Worm (Caenorhabditis elegans) whole organism, L3 larva: ENCODE data around the gene elt-7.

Experiments used
- R02D3.7 ChIP-seq: fragments of 150-350 bp; optimal IDR thresholded peaks from 2 replicates; lab custom pipeline; 2014; ENCODE audit warnings: missing biosample characterization, missing genetic modification characterization
- aly-2 ChIP-seq: fragments of 150-350 bp; optimal IDR thresholded peaks from 2 replicates; lab custom pipeline; 2014; ENCODE audit warnings: missing biosample characterization, missing genetic modification characterization
- ama-1 ChIP-seq: fragments of 150-350 bp; optimal IDR thresholded peaks from 2 replicates; lab custom pipeline; 2018
- ceh-28 ChIP-seq: fragments of 150-350 bp; optimal IDR thresholded peaks from 2 replicates; lab custom pipeline; 2014; ENCODE audit warnings: missing biosample characterization, missing genetic modification reagents, missing genetic modification characterization
- ceh-82 ChIP-seq: fragments of 150-350 bp; optimal IDR thresholded peaks from 2 replicates; lab custom pipeline; 2014; ENCODE audit warnings: missing biosample characterization, missing genetic modification characterization
- daf-12 ChIP-seq: fragments of 150-350 bp; optimal IDR thresholded peaks from 2 replicates; lab custom pipeline; 2014; ENCODE audit warnings: missing biosample characterization, missing genetic modification reagents, missing genetic modification characterization
- egl-27 ChIP-seq: sonication (generic microtip); optimal IDR thresholded peaks from 4 replicates; lab custom pipeline; 2017; ENCODE audit warnings: missing biosample characterization, missing genetic modification reagents, missing genetic modification characterization
- elt-2 ChIP-seq: sonication (generic microtip); optimal IDR thresholded peaks from 2 replicates; lab custom pipeline; 2016; ENCODE audit warnings: missing genetic modification reagents, mild to moderate bottlenecking, missing genetic modification characterization, missing compliant biosample characterization
- elt-3 ChIP-seq, 3 experiments: fragments of 150-350 bp in 1 of 3; sonication (generic microtip) in 2 of 3; optimal IDR thresholded peaks; 2 replicates in 2 of 3; 4 replicates in 1 of 3; lab custom pipeline; 2014 to 2017; ENCODE audit warnings: missing biosample characterization in 3 of 3, missing genetic modification characterization in 3 of 3
- eor-1 ChIP-seq, 2 experiments: fragments of 150-350 bp; optimal IDR thresholded peaks; 2 replicates each; lab custom pipeline; 2014 to 2018; ENCODE audit warnings: missing biosample characterization in 2 of 2, missing genetic modification characterization in 2 of 2
- fkh-2 ChIP-seq: fragments of 150-350 bp; optimal IDR thresholded peaks from 2 replicates; lab custom pipeline; 2014; ENCODE audit warnings: missing biosample characterization, missing genetic modification reagents, missing genetic modification characterization
- fos-1 ChIP-seq: fragments of 150-350 bp; optimal IDR thresholded peaks from 2 replicates; lab custom pipeline; 2014; ENCODE audit warnings: missing biosample characterization, missing genetic modification characterization
- lin-39 ChIP-seq: fragments of 150-350 bp; optimal IDR thresholded peaks from 2 replicates; lab custom pipeline; 2018; ENCODE audit warnings: missing biosample characterization, missing genetic modification reagents, missing genetic modification characterization
- lsy-12 ChIP-seq: sonication (generic microtip); optimal IDR thresholded peaks from 2 replicates; lab custom pipeline; 2016; ENCODE audit warnings: mild to moderate bottlenecking, missing genetic modification characterization, missing compliant biosample characterization
- mdl-1 ChIP-seq: fragments of 150-350 bp; optimal IDR thresholded peaks from 2 replicates; lab custom pipeline; 2014; ENCODE audit warnings: missing biosample characterization, missing genetic modification characterization
- mml-1 ChIP-seq: fragments of 150-350 bp; sonication (generic microtip); optimal IDR thresholded peaks from 3 replicates; lab custom pipeline; 2014; ENCODE audit warnings: missing biosample characterization, missing genetic modification characterization
- nfya-1 ChIP-seq: sonication (generic microtip); optimal IDR thresholded peaks from 2 replicates; lab custom pipeline; 2017; ENCODE audit warnings: missing genetic modification characterization, mild to moderate bottlenecking, missing compliant biosample characterization, antibody characterized with exemption, moderate library complexity; ENCODE audit not compliant: insufficient read depth
- nhr-23 ChIP-seq: fragments of 150-350 bp; optimal IDR thresholded peaks from 2 replicates; lab custom pipeline; 2014; ENCODE audit warnings: missing biosample characterization, missing genetic modification reagents, missing genetic modification characterization
- nhr-76 ChIP-seq: fragments of 150-350 bp; sonication (generic microtip); optimal IDR thresholded peaks from 5 replicates; lab custom pipeline; 2014; ENCODE audit warnings: missing biosample characterization, missing genetic modification characterization
- nhr-77 ChIP-seq: fragments of 150-350 bp; optimal IDR thresholded peaks from 2 replicates; lab custom pipeline; 2014; ENCODE audit warnings: missing biosample characterization, missing genetic modification characterization
- pha-4 ChIP-seq: fragments of 150-350 bp; optimal IDR thresholded peaks from 2 replicates; lab custom pipeline; 2014; ENCODE audit warnings: missing biosample characterization, missing genetic modification reagents, missing genetic modification characterization
- pqm-1 ChIP-seq: fragments of 150-350 bp; optimal IDR thresholded peaks from 2 replicates; lab custom pipeline; 2017; ENCODE audit warnings: missing biosample characterization, missing genetic modification characterization, inconsistent platforms
- skn-1 ChIP-seq: fragments of 150-350 bp; optimal IDR thresholded peaks from 2 replicates; lab custom pipeline; 2014; ENCODE audit warnings: missing biosample characterization, missing genetic modification characterization
- snpc-4 ChIP-seq: fragments of 150-350 bp; optimal IDR thresholded peaks from 2 replicates; lab custom pipeline; 2014; ENCODE audit warnings: missing biosample characterization, missing genetic modification characterization
- tbx-2 ChIP-seq: sonication (generic microtip); optimal IDR thresholded peaks from 2 replicates; lab custom pipeline; 2016; ENCODE audit warnings: mild to moderate bottlenecking, missing genetic modification characterization, missing compliant biosample characterization
- unc-62 ChIP-seq: fragments of 150-350 bp; sonication (generic microtip); optimal IDR thresholded peaks from 4 replicates; lab custom pipeline; 2014; ENCODE audit warnings: missing biosample characterization, missing genetic modification reagents, missing genetic modification characterization
- ztf-11 ChIP-seq: fragments of 150-350 bp; optimal IDR thresholded peaks from 2 replicates; lab custom pipeline; 2014; ENCODE audit warnings: missing biosample characterization, missing genetic modification characterization

The elt-7 gene

DNA sequence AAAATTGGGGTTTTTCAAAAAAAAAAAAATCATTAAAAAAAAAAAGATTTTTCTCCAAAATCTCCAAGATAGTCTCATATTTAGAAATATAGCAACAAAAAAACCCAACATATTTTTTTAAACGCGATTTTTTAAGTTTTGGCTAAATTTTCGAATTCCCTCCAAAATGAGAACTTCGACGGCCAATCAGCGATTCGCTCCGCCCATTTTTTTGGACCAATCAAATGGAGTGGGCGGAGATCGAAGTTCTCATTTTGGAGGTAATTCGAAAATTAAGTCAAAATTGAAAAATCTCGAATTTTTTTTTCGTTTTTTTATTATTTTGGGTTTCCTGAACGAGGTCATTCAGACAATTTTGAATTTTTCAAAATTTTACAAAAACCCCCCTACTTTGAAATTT lies 43.4 kb downstream of the elt-7 start:
- TF ChIP-seq ztf-11 (tag; lab: Kevin White, UChicago), result no peak
- no peak for TF ChIP-seq nhr-23
- no peak for TF ChIP-seq skn-1 (tag; lab: Kevin White, UChicago)
- peak; percentile 65 for TF ChIP-seq nfya-1 (tag; lab: Kevin White, UChicago)
- TF ChIP-seq pha-4 (tag; lab: Kevin White, UChicago), result no peak
- TF ChIP-seq ceh-82 (tag; lab: Kevin White, UChicago), result no peak
- TF ChIP-seq tbx-2 (tag; lab: Kevin White, UChicago), result no peak

DNA sequence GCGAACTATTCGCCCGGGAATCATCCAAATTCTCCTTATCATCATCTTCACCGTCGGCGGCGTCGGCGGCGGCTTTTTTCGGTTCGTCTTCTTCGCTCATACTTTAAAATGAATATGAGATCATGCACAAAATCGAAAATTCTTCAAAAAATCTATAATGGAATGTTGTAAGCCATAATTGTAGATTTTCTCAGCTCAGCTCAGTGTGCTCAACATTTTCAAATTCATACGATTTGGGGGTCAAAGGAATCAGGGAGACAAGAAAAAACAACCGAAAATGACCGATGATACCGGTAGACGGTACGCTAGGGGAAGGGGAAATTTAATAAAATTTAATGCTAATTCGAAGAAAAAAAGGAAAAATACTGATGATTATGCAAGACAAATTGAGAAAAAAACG lies 48.1 kb downstream of the elt-7 start, which contains the start of gene ccep-97:
Gene ccep-97 (minus strand): TSS at position 101 of the 400 bp plus-strand sequence.
- TF ChIP-seq fkh-2, result no peak
- no peak for TF ChIP-seq fos-1 (tag; lab: Kevin White, UChicago)
- TF ChIP-seq pqm-1, result no peak
- no peak for TF ChIP-seq mml-1 (tag; lab: Kevin White, UChicago)
- TF ChIP-seq nfya-1 (tag; lab: Kevin White, UChicago), result no peak
- no peak for TF ChIP-seq elt-2 (tag; lab: Kevin White, UChicago)
- TF ChIP-seq ceh-28 (tag; lab: Kevin White, UChicago), result no peak
- TF ChIP-seq tbx-2 (tag; lab: Kevin White, UChicago), result no peak
- no peak for TF ChIP-seq egl-27
- TF ChIP-seq nhr-23, result no peak
- TF ChIP-seq elt-3 (tag; optimal IDR thresholded peaks at IDR 0.05; lab: Kevin White, UChicago), result no peak
- no peak for TF ChIP-seq daf-12 (tag; lab: Kevin White, UChicago)
- TF ChIP-seq lin-39 (tag; lab: Kevin White, UChicago), result no peak
- no peak for TF ChIP-seq lsy-12 (tag; lab: Kevin White, UChicago)
- no peak for TF ChIP-seq unc-62 (GFP tag; lab: Kevin White, UChicago)
- no peak for TF ChIP-seq nhr-77 (tag; lab: Kevin White, UChicago)
- TF ChIP-seq aly-2 (tag; lab: Kevin White, UChicago), result no peak
- no peak for TF ChIP-seq R02D3.7
- no peak for TF ChIP-seq eor-1 (tag; optimal IDR thresholded peaks at IDR 0.05; lab: Kevin White, UChicago)
- TF ChIP-seq snpc-4 (tag; lab: Kevin White, UChicago), result no peak
- TF ChIP-seq, all 47 proteins: peak for 0

DNA sequence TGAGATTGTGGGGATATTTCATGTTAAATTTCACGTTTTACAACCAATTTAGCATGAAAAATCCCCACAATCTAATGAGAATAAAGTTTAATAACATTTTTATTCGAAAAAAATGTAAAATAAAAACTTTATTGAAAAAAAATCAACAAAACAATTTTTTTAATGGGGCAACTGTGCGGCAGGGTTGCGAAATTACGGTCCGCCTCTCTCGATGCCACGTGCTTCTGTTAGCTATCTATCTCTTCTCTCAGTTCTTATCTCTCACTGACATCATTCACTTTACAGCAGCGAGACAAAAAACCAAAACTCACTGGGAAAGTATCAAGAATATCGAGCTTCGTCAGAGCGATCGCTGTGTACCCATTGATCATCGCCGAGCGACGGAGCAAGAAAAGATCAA lies 50.1 kb downstream of the elt-7 start:
- peak; percentile 16 for TF ChIP-seq nfya-1 (tag; lab: Kevin White, UChicago)
- TF ChIP-seq ama-1 (lab: Kevin White, UChicago), result peak; percentile 2
- peak; percentile 27 for TF ChIP-seq elt-2 (tag; lab: Kevin White, UChicago)
- TF ChIP-seq nhr-76, result no peak
- TF ChIP-seq mdl-1 (tag; lab: Kevin White, UChicago), result peak; percentile 0
